Worm (Caenorhabditis elegans) whole organism, late embryonic: ENCODE data around the gene R05F9.11.

Source experiments
- ama-1 ChIP-seq: fragments of 150-350 bp; optimal IDR thresholded peaks from 2 replicates; lab custom pipeline; 2014
- ceh-18 ChIP-seq: sonication (generic microtip); optimal IDR thresholded peaks from 2 replicates; lab custom pipeline; 2016; ENCODE audit warnings: missing genetic modification characterization, missing compliant biosample characterization
- ceh-30 ChIP-seq: fragments of 150-350 bp; optimal IDR thresholded peaks from 2 replicates; lab custom pipeline; 2014; ENCODE audit warnings: missing biosample characterization, missing genetic modification characterization
- fkh-10 ChIP-seq: fragments of 150-350 bp; optimal IDR thresholded peaks from 2 replicates; lab custom pipeline; 2014; ENCODE audit warnings: missing biosample characterization, missing genetic modification reagents, missing genetic modification characterization
- fkh-6 ChIP-seq: sonication (generic microtip); optimal IDR thresholded peaks from 2 replicates; lab custom pipeline; 2016; ENCODE audit warnings: missing genetic modification characterization, missing compliant biosample characterization
- nhr-11 ChIP-seq: fragments of 150-350 bp; optimal IDR thresholded peaks from 2 replicates; lab custom pipeline; 2014; ENCODE audit warnings: missing biosample characterization, missing genetic modification characterization
- odd-2 ChIP-seq: sonication (generic microtip); optimal IDR thresholded peaks from 2 replicates; lab custom pipeline; 2017; ENCODE audit warnings: antibody characterized with exemption, mild to moderate bottlenecking, missing genetic modification characterization, missing compliant biosample characterization
- pag-3 ChIP-seq: sonication (generic microtip); optimal IDR thresholded peaks from 2 replicates; lab custom pipeline; 2016; ENCODE audit warnings: missing compliant biosample characterization, missing genetic modification characterization, borderline replicate concordance
- pha-4 ChIP-seq: fragments of 150-350 bp; optimal IDR thresholded peaks from 2 replicates; lab custom pipeline; 2018; ENCODE audit warnings: missing biosample characterization, missing genetic modification reagents, missing genetic modification characterization
- pqm-1 ChIP-seq: sonication (generic microtip); optimal IDR thresholded peaks from 2 replicates; lab custom pipeline; 2016; ENCODE audit warnings: missing genetic modification characterization, missing compliant biosample characterization
- rnt-1 ChIP-seq: sonication (generic microtip); optimal IDR thresholded peaks from 2 replicates; lab custom pipeline; 2016; ENCODE audit warnings: missing genetic modification characterization, missing compliant biosample characterization
- unc-86 ChIP-seq: sonication (generic microtip); optimal IDR thresholded peaks from 2 replicates; lab custom pipeline; 2016; ENCODE audit warnings: missing genetic modification characterization, missing compliant biosample characterization

- TF ChIP-seq ceh-30 (tag; lab: Kevin White, UChicago) = no peak
- no peak for TF ChIP-seq ama-1
- no peak for TF ChIP-seq nhr-11 (tag; lab: Kevin White, UChicago)
- no peak for TF ChIP-seq fkh-10 (GFP tag; lab: Kevin White, UChicago)
- no peak for TF ChIP-seq fkh-6 (tag; lab: Kevin White, UChicago)
- TF ChIP-seq odd-2 (tag; lab: Kevin White, UChicago) = no peak
- TF ChIP-seq unc-86 (tag; lab: Kevin White, UChicago) = no peak
- no peak for TF ChIP-seq pha-4 (tag; lab: Kevin White, UChicago)
- TF ChIP-seq pag-3 (tag; lab: Kevin White, UChicago) = no peak
- TF ChIP-seq rnt-1 (tag; lab: Kevin White, UChicago) = no peak
- no peak for TF ChIP-seq ceh-18 (tag; lab: Kevin White, UChicago)
- no peak for TF ChIP-seq pqm-1
Observed at ce11 chrII:4937743-4938142, 23.7 kb upstream of the R05F9.11 start, which contains the start of gene ZK546.4.
